Fruit fly (Drosophila melanogaster) whole organism, embryonic: Measurements from ENCODE around the gene Sfp38D.
A peak's percentile ranks its signal among the peaks of the same experiment; 100 is the strongest.

Source experiments
- Atf6 ChIP-seq: fragments of 200-800 bp; sonication (Bioruptor generic); IDR thresholded peaks from 2 replicates; pipeline ENCODE4 v1.3.6; 2022; ENCODE audit warnings: missing biosample characterization, missing genetic modification characterization
- CG10274 ChIP-seq: fragments of 200-800 bp; sonication (Bioruptor generic); optimal IDR thresholded peaks from 3 replicates; lab custom pipeline; 2017; ENCODE audit warnings: missing biosample characterization, mild to moderate bottlenecking, missing genetic modification characterization
- CG11093 ChIP-seq: fragments of 200-800 bp; sonication (Bioruptor generic); IDR thresholded peaks from 3 replicates; pipeline ENCODE4 v1.3.6; 2022; ENCODE audit warnings: missing biosample characterization, missing genetic modification characterization
- CG11695 ChIP-seq: fragments of 200-800 bp; sonication (Bioruptor generic); IDR thresholded peaks from 3 replicates; pipeline ENCODE4 v1.3.6; 2022; ENCODE audit warnings: missing biosample characterization, missing genetic modification characterization
- CG12299 ChIP-seq: fragments of 200-800 bp; sonication (Bioruptor generic); optimal IDR thresholded peaks from 2 replicates; lab custom pipeline; 2018; ENCODE audit warnings: missing biosample characterization, mild to moderate bottlenecking, missing genetic modification characterization
- CG13287 ChIP-seq: fragments of 200-800 bp; sonication (Bioruptor generic); IDR thresholded peaks from 2 replicates; pipeline ENCODE4 v1.3.6; 2022; ENCODE audit warnings: missing biosample characterization, missing genetic modification characterization; ENCODE audit not compliant: partially characterized antibody
- CG14014 ChIP-seq: fragments of 200-800 bp; sonication (Bioruptor generic); IDR thresholded peaks from 2 replicates; pipeline ENCODE4 v1.3.6; 2022; ENCODE audit warnings: missing biosample characterization, missing genetic modification characterization
- CG16863 ChIP-seq: fragments of 200-800 bp; sonication (Bioruptor generic); optimal IDR thresholded peaks from 3 replicates; lab custom pipeline; 2016; ENCODE audit warnings: missing biosample characterization, missing genetic modification characterization
- CG17568 ChIP-seq: fragments of 200-800 bp; sonication (Bioruptor generic); optimal IDR thresholded peaks from 2 replicates; lab custom pipeline; 2018; ENCODE audit warnings: missing biosample characterization, mild to moderate bottlenecking, missing genetic modification characterization, moderate library complexity
- CG1832 ChIP-seq: fragments of 200-800 bp; sonication (Bioruptor generic); optimal IDR thresholded peaks from 2 replicates; lab custom pipeline; 2017; ENCODE audit warnings: missing biosample characterization, mild to moderate bottlenecking, missing genetic modification characterization, inconsistent platforms
- CG18619 ChIP-seq: fragments of 200-800 bp; sonication (Bioruptor generic); optimal IDR thresholded peaks from 3 replicates; lab custom pipeline; 2017; ENCODE audit warnings: missing biosample characterization, mild to moderate bottlenecking, missing genetic modification characterization
- CG2129 ChIP-seq: fragments of 200-800 bp; sonication (Bioruptor generic); IDR thresholded peaks from 2 replicates; pipeline ENCODE4 v1.3.6; 2022; ENCODE audit warnings: missing biosample characterization, missing genetic modification characterization; ENCODE audit not compliant: partially characterized antibody
- CG2678 ChIP-seq: fragments of 200-800 bp; sonication (Bioruptor generic); optimal IDR thresholded peaks from 3 replicates; lab custom pipeline; 2019; ENCODE audit warnings: missing biosample characterization, mild to moderate bottlenecking, missing genetic modification characterization, moderate library complexity
- CG3407 ChIP-seq: fragments of 200-800 bp; sonication (Bioruptor generic); optimal IDR thresholded peaks from 2 replicates; lab custom pipeline; 2018; ENCODE audit warnings: missing biosample characterization, mild to moderate bottlenecking, missing genetic modification characterization
- CG34422 ChIP-seq: fragments of 200-800 bp; sonication (Bioruptor generic); IDR thresholded peaks from 3 replicates; pipeline ENCODE4 v1.3.6; 2022; ENCODE audit warnings: missing biosample characterization, missing genetic modification characterization
- CG3838 ChIP-seq: fragments of 200-800 bp; sonication (Bioruptor generic); optimal IDR thresholded peaks from 3 replicates; lab custom pipeline; 2016; ENCODE audit warnings: missing biosample characterization, missing genetic modification characterization
- CG4617 ChIP-seq: fragments of 200-800 bp; sonication (Bioruptor generic); optimal IDR thresholded peaks from 3 replicates; lab custom pipeline; 2016; ENCODE audit warnings: missing biosample characterization, missing genetic modification characterization, borderline replicate concordance
- CG4707 ChIP-seq: fragments of 200-800 bp; sonication (Bioruptor generic); optimal IDR thresholded peaks from 2 replicates; lab custom pipeline; 2018; ENCODE audit warnings: missing biosample characterization, mild to moderate bottlenecking, missing genetic modification characterization, moderate library complexity
- CG7745 ChIP-seq: fragments of 200-800 bp; sonication (Bioruptor generic); optimal IDR thresholded peaks from 2 replicates; lab custom pipeline; 2018; ENCODE audit warnings: missing biosample characterization, mild to moderate bottlenecking, missing genetic modification characterization, moderate library complexity
- CG9215 ChIP-seq: fragments of 200-800 bp; sonication (Bioruptor generic); IDR thresholded peaks from 2 replicates; pipeline ENCODE4 v1.3.6; 2022; ENCODE audit warnings: missing biosample characterization, missing genetic modification characterization
- Dad ChIP-seq: fragments of 200-800 bp; sonication (Bioruptor generic); optimal IDR thresholded peaks from 3 replicates; lab custom pipeline; 2016; ENCODE audit warnings: missing biosample characterization, missing genetic modification characterization
- Dref ChIP-seq: fragments of 200-800 bp; sonication (Bioruptor generic); IDR thresholded peaks from 2 replicates; pipeline ENCODE4 v1.3.6; 2022; ENCODE audit warnings: missing biosample characterization, missing genetic modification characterization
- Elba2 ChIP-seq: fragments of 200-800 bp; sonication (Bioruptor generic); optimal IDR thresholded peaks from 3 replicates; lab custom pipeline; 2016; ENCODE audit warnings: missing biosample characterization, missing genetic modification characterization
- Hr51 ChIP-seq, 2 experiments: fragments of 200-800 bp; sonication (Bioruptor generic); optimal IDR thresholded peaks; 2 replicates in 1 of 2; 3 replicates in 1 of 2; lab custom pipeline; 2016 to 2018; ENCODE audit warnings: missing biosample characterization in 2 of 2, missing genetic modification characterization in 2 of 2, mild to moderate bottlenecking in 1 of 2, moderate library complexity in 1 of 2
- Hsf ChIP-seq: fragments of 200-800 bp; sonication (Bioruptor generic); optimal IDR thresholded peaks from 3 replicates; lab custom pipeline; 2016; ENCODE audit warnings: missing biosample characterization, missing genetic modification characterization
- Six4 ChIP-seq: fragments of 200-800 bp; sonication (Bioruptor generic); optimal IDR thresholded peaks from 2 replicates; lab custom pipeline; 2016; ENCODE audit warnings: missing biosample characterization, missing genetic modification characterization
- Spps ChIP-seq: fragments of 200-800 bp; sonication (Bioruptor generic); optimal IDR thresholded peaks from 2 replicates; lab custom pipeline; 2018; ENCODE audit warnings: missing biosample characterization, mild to moderate bottlenecking, missing genetic modification characterization
- Tbp ChIP-seq: fragments of >200 bp; optimal IDR thresholded peaks from 2 replicates; lab custom pipeline; 2018; ENCODE audit warnings: missing biosample characterization, missing genetic modification characterization
- Xrp1 ChIP-seq: fragments of 200-800 bp; sonication (Bioruptor generic); IDR thresholded peaks from 2 replicates; pipeline ENCODE4 v1.3.6; 2022; ENCODE audit warnings: missing biosample characterization, missing genetic modification characterization
- ac ChIP-seq: fragments of 200-800 bp; sonication (Bioruptor generic); optimal IDR thresholded peaks from 3 replicates; lab custom pipeline; 2017; ENCODE audit warnings: missing biosample characterization, mild to moderate bottlenecking, missing genetic modification characterization
- al ChIP-seq: fragments of 200-800 bp; sonication (Bioruptor generic); IDR thresholded peaks from 2 replicates; pipeline ENCODE4 v1.3.6; 2022; ENCODE audit warnings: missing biosample characterization, missing genetic modification characterization
- aop ChIP-seq: fragments of 200-800 bp; sonication (Bioruptor generic); IDR thresholded peaks from 2 replicates; pipeline ENCODE4 v1.3.6; 2022; ENCODE audit warnings: missing biosample characterization, missing genetic modification characterization
- cato ChIP-seq: fragments of 200-800 bp; sonication (Bioruptor generic); optimal IDR thresholded peaks from 2 replicates; lab custom pipeline; 2016; ENCODE audit warnings: missing biosample characterization, missing genetic modification characterization, borderline replicate concordance
- chn ChIP-seq: fragments of 200-800 bp; sonication (Bioruptor generic); optimal IDR thresholded peaks from 2 replicates; lab custom pipeline; 2016; ENCODE audit warnings: missing biosample characterization, missing genetic modification characterization
- crp ChIP-seq, 2 experiments: fragments of 200-800 bp; sonication (Bioruptor generic); optimal IDR thresholded peaks; 2 replicates in 1 of 2; 3 replicates in 1 of 2; lab custom pipeline; 2017; ENCODE audit warnings: missing biosample characterization in 2 of 2, missing genetic modification characterization in 2 of 2, mild to moderate bottlenecking in 1 of 2, moderate library complexity in 1 of 2
- fru ChIP-seq: fragments of >200 bp; optimal IDR thresholded peaks from 2 replicates; lab custom pipeline; 2017
- gem ChIP-seq: fragments of 200-800 bp; sonication (Bioruptor generic); optimal IDR thresholded peaks from 2 replicates; lab custom pipeline; 2019; ENCODE audit warnings: missing biosample characterization, mild to moderate bottlenecking, missing genetic modification characterization, moderate library complexity
- hkb ChIP-seq, 2 experiments: fragments of 200-800 bp in 1 of 2; fragments of >200 bp in 1 of 2; sonication (Bioruptor generic) in 1 of 2; IDR thresholded peaks in 1 of 2; optimal IDR thresholded peaks in 1 of 2; 2 replicates each; pipeline versions ENCODE4 v1.3.6 to Lab custom; 2017 to 2022; ENCODE audit warnings: missing biosample characterization in 1 of 2, missing genetic modification characterization in 1 of 2
- hth ChIP-seq: fragments of >200 bp; optimal IDR thresholded peaks from 2 replicates; lab custom pipeline; 2017; ENCODE audit warnings: inconsistent platforms
- insv ChIP-seq, 2 experiments: fragments of 200-800 bp; sonication (Bioruptor generic); optimal IDR thresholded peaks; 3 replicates each; lab custom pipeline; 2016 to 2018; ENCODE audit warnings: missing biosample characterization in 2 of 2, missing genetic modification characterization in 2 of 2
- lola ChIP-seq, 3 experiments: fragments of >200 bp in 2 of 3; fragments of 200-800 bp in 1 of 3; sonication (Bioruptor generic) in 1 of 3; optimal IDR thresholded peaks; 2 replicates each; lab custom pipeline; 2017 to 2019; ENCODE audit warnings: missing biosample characterization in 3 of 3, missing genetic modification characterization in 3 of 3, mild to moderate bottlenecking in 1 of 3, moderate library complexity in 1 of 3
- psq ChIP-seq: fragments of 200-800 bp; sonication (Bioruptor generic); optimal IDR thresholded peaks from 2 replicates; lab custom pipeline; 2017; ENCODE audit warnings: missing biosample characterization, missing genetic modification characterization
- repo ChIP-seq: fragments of 200-800 bp; sonication (Bioruptor generic); optimal IDR thresholded peaks from 2 replicates; lab custom pipeline; 2016; ENCODE audit warnings: missing biosample characterization, missing genetic modification characterization
- ro ChIP-seq: fragments of 200-800 bp; sonication (Bioruptor generic); IDR thresholded peaks from 2 replicates; pipeline ENCODE4 v1.3.6; 2022; ENCODE audit warnings: missing biosample characterization, missing genetic modification characterization
- sens-2 ChIP-seq: fragments of 200-800 bp; sonication (Bioruptor generic); IDR thresholded peaks from 2 replicates; pipeline ENCODE4 v1.3.6; 2022; ENCODE audit warnings: missing biosample characterization, missing genetic modification characterization
- slou ChIP-seq: fragments of 200-800 bp; sonication (Bioruptor generic); optimal IDR thresholded peaks from 3 replicates; lab custom pipeline; 2016; ENCODE audit warnings: missing biosample characterization, missing genetic modification characterization
- so ChIP-seq: fragments of 200-800 bp; sonication (Bioruptor generic); IDR thresholded peaks from 3 replicates; pipeline ENCODE4 v1.3.6; 2022; ENCODE audit warnings: missing biosample characterization, missing genetic modification characterization
- tap ChIP-seq: fragments of 200-800 bp; optimal IDR thresholded peaks from 3 replicates; lab custom pipeline; 2019; ENCODE audit warnings: missing biosample characterization, mild to moderate bottlenecking, missing genetic modification characterization, moderate library complexity
- trem ChIP-seq: fragments of 200-800 bp; optimal IDR thresholded peaks from 3 replicates; lab custom pipeline; 2019; ENCODE audit warnings: missing biosample characterization, mild to moderate bottlenecking, missing genetic modification characterization, moderate library complexity
- trh ChIP-seq: fragments of 200-800 bp; sonication (Bioruptor generic); optimal IDR thresholded peaks from 2 replicates; lab custom pipeline; 2016; ENCODE audit warnings: missing biosample characterization, missing genetic modification characterization

Sfp38D gene

DNA sequence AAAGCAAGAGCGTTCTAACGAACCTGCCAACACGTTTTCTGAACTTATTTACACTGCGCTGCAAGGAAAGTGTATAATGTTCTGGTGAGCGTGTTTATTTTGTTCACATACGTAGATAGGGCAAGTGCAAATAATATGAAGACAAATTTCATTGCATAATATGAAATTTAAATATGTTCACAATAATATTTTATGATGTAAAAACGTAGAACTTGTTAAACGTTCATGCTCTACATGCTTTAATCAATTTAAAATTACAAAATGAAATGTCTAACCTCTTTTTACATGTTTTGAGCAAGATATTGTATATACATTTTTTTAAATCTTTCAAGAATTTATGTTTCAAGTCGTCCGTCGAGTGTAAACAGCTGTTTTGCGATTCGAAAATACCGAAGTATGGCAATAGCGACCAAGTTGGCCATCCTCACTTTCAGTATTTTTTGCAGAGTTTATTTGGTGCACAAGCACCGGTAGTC lies 4.7 kb downstream of the Sfp38D start, which contains the start of the genes phr6-4 and CG2608 (continued):
- TF ChIP-seq lola (GFP tag; optimal IDR thresholded peaks at IDR 0.05; lab: Kevin White, UChicago) (peak in 1 of 3 experiments; percentile 94), CG18619 (peak; percentile 93), tap (tag; lab: Kevin White, UChicago) (no peak), CG1832 (GFP tag; lab: Kevin White, UChicago) (no peak), ro (GFP tag; lab: Robert Waterston, UW) (0 out of 2 replicates have a peak, but pooled peaks have one; percentile 21), Hr51 (GFP tag; optimal IDR thresholded peaks at IDR 0.05; lab: Kevin White, UChicago) (peak; percentile 84 to 94), Hsf (GFP tag; lab: Kevin White, UChicago) (peak; percentile 94), chn (peak; percentile 90), al (GFP tag; lab: Robert Waterston, UW) (peak; percentile 90), CG11695 (GFP tag; lab: Robert Waterston, UW) (peak; percentile 89), trem (tag; lab: Kevin White, UChicago) (peak; percentile 97), Elba2 (GFP tag; lab: Kevin White, UChicago) (no peak), Tbp (GFP tag; lab: Kevin White, UChicago) (no peak), CG34422 (GFP tag; lab: Robert Waterston, UW) (peak; percentile 73; the same call in 1 of the 3 replicates), Dref (no peak), CG17568 (GFP tag; lab: Kevin White, UChicago) (peak; percentile 90), Atf6 (GFP tag; lab: Robert Waterston, UW) (peak; percentile 91), CG14014 (GFP tag; lab: Robert Waterston, UW) (peak; percentile 85), aop (no peak), Six4 (GFP tag; lab: Kevin White, UChicago) (peak; percentile 89), hth (lab: Kevin White, UChicago) (no peak), CG12299 (peak; percentile 91), hkb (optimal IDR thresholded peaks at IDR 0.05; lab: Kevin White, UChicago) (no peak), hkb (GFP tag; IDR thresholded peaks at IDR 0.05; lab: Robert Waterston, UW) (peak; percentile 91), crp (GFP tag; optimal IDR thresholded peaks at IDR 0.05; lab: Kevin White, UChicago) (peak; percentile 53 to 89), psq (GFP tag; lab: Kevin White, UChicago) (peak; percentile 78), insv (GFP tag; optimal IDR thresholded peaks at IDR 0.05; lab: Kevin White, UChicago) (peak in 1 of 2 experiments; percentile 55), ac (GFP tag; lab: Kevin White, UChicago) (peak; percentile 78), CG7745 (tag; lab: Kevin White, UChicago) (no peak), CG2129 (GFP tag; lab: Robert Waterston, UW) (no peak), CG4707 (GFP tag; lab: Kevin White, UChicago) (peak; percentile 66), CG10274 (peak; percentile 72), CG4617 (GFP tag; lab: Kevin White, UChicago) (peak; percentile 74), repo (GFP tag; lab: Kevin White, UChicago) (peak; percentile 66), fru (lab: Kevin White, UChicago) (no peak), CG16863 (GFP tag; lab: Kevin White, UChicago) (peak; percentile 77), CG3838 (GFP tag; lab: Kevin White, UChicago) (peak; percentile 76), CG11093 (GFP tag; lab: Robert Waterston, UW) (peak; percentile 85), CG9215 (GFP tag; lab: Robert Waterston, UW) (peak; percentile 86), CG2678 (tag; lab: Kevin White, UChicago) (peak; percentile 96), slou (GFP tag; lab: Kevin White, UChicago) (peak; percentile 87), Xrp1 (GFP tag; lab: Robert Waterston, UW) (peak; percentile 91), trh (GFP tag; lab: Kevin White, UChicago) (peak; percentile 71), CG3407 (GFP tag; lab: Kevin White, UChicago) (peak; percentile 84), sens-2 (GFP tag; lab: Robert Waterston, UW) (peak; percentile 30; the same call in 1 of the 2 replicates), CG13287 (no peak), cato (peak; percentile 85), Spps (peak; percentile 89), Dad (GFP tag; lab: Kevin White, UChicago) (peak; percentile 77), gem (tag; lab: Kevin White, UChicago) (peak; percentile 97), so (GFP tag; lab: Robert Waterston, UW) (peak; percentile 89)
